Worm (Caenorhabditis elegans) whole organism, L4 larva: ENCODE results near the gene pals-18.

Experiments used
- dve-1 ChIP-seq: sonication (generic microtip); optimal IDR thresholded peaks from 2 replicates; lab custom pipeline; 2017; ENCODE audit warnings: antibody characterized with exemption, mild to moderate bottlenecking, missing genetic modification characterization, missing compliant biosample characterization; ENCODE audit not compliant: insufficient read depth
- nhr-10 ChIP-seq: fragments of 150-350 bp; optimal IDR thresholded peaks from 2 replicates; lab custom pipeline; 2014; ENCODE audit warnings: missing biosample characterization, missing genetic modification characterization

- no peak for TF ChIP-seq nhr-10 (tag; lab: Kevin White, UChicago)
- no peak for TF ChIP-seq dve-1 (tag; lab: Kevin White, UChicago)
Observed at ce11 chrIII:1419146-1419636, 16.0 kb downstream of the pals-18 start, which contains the start of gene Y82E9BR.3.
